Worm (Caenorhabditis elegans): Measurements from ENCODE around the gene pes-23.

Gene pes-23

ce11 chrX:6889374-6889773 is 11.8 kb upstream of the pes-23 start, which contains the start of gene unc-6:
Gene unc-6 (plus strand): TSS chrX:6889674.
- TF ChIP-seq tbx-11 (GFP tag; IDR thresholded peaks at IDR 0.05) = no peak
- no peak for TF ChIP-seq aly-1 (tag; optimal IDR thresholded peaks at IDR 0.05)
- no peak for TF ChIP-seq tra-4 (tag; optimal IDR thresholded peaks at IDR 0.05)
- TF ChIP-seq B0310.2 (tag; optimal IDR thresholded peaks at IDR 0.05) = no peak
- no peak for TF ChIP-seq hmg-4 (GFP tag; optimal IDR thresholded peaks at IDR 0.05)
- no peak for TF ChIP-seq tbx-37 (GFP tag; conservative IDR thresholded peaks at IDR 0.05)
- no peak for TF ChIP-seq F13C5.2 (tag; optimal IDR thresholded peaks at IDR 0.05)
- no peak for TF ChIP-seq ama-1 (optimal IDR thresholded peaks at IDR 0.05)
- TF ChIP-seq flt-1 (GFP tag; IDR thresholded peaks at IDR 0.05) = no peak
- TF ChIP-seq scrt-1 (GFP tag; IDR thresholded peaks at IDR 0.05) = no peak
- no peak for TF ChIP-seq pes-1 (GFP tag; IDR thresholded peaks at IDR 0.05)
- no peak for TF ChIP-seq hmbx-1 (tag; optimal IDR thresholded peaks at IDR 0.05)
- no peak for TF ChIP-seq sea-1 (GFP tag; conservative IDR thresholded peaks at IDR 0.05)
- no peak for TF ChIP-seq ceh-36 (tag; optimal IDR thresholded peaks at IDR 0.05)

DNA sequence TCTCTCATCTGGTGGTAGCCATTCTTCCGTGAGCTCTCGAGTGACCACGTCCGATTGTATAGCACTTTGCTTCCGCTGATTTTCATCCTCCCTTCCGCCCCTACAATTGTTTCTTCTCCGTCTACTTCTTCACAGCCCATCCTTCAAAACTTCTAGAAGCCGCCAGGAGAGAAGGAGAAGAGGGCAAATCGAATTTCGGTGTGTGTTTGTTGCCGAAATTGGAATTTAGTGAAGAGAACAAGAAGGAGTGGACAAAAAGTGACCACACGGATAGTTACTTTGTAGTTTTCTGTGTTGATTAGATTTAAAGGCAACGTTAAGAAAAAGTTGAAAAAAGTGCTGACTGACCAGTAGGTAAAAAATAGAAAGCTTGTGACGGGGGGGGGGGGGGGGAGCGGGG is 8.1 kb upstream of the pes-23 start:
- no peak for TF ChIP-seq hmbx-1 (tag; optimal IDR thresholded peaks at IDR 0.05)
- no peak for TF ChIP-seq hmg-4 (GFP tag; optimal IDR thresholded peaks at IDR 0.05)
- no peak for TF ChIP-seq scrt-1 (GFP tag; IDR thresholded peaks at IDR 0.05)
- no peak for TF ChIP-seq ceh-36 (tag; optimal IDR thresholded peaks at IDR 0.05)
- TF ChIP-seq aly-1 (tag; optimal IDR thresholded peaks at IDR 0.05) = no peak
- no peak for TF ChIP-seq tra-4 (tag; optimal IDR thresholded peaks at IDR 0.05)
- TF ChIP-seq pes-1 (GFP tag; IDR thresholded peaks at IDR 0.05) = no peak
- no peak for TF ChIP-seq ceh-13 (GFP tag; optimal IDR thresholded peaks at IDR 0.05)
- TF ChIP-seq tbx-11 (GFP tag; IDR thresholded peaks at IDR 0.05) = no peak
- TF ChIP-seq flt-1 (GFP tag; IDR thresholded peaks at IDR 0.05) = no peak
- TF ChIP-seq ets-7 (tag; optimal IDR thresholded peaks at IDR 0.05) = no peak

ce11 chrX:6894104-6894503 is 7.1 kb upstream of the pes-23 start:
- TF ChIP-seq ets-7 (tag; optimal IDR thresholded peaks at IDR 0.05) = no peak
- TF ChIP-seq tra-4 (tag; optimal IDR thresholded peaks at IDR 0.05) = no peak
- no peak for TF ChIP-seq pes-1 (GFP tag; IDR thresholded peaks at IDR 0.05)
- no peak for TF ChIP-seq ceh-36 (tag; optimal IDR thresholded peaks at IDR 0.05)
- no peak for TF ChIP-seq aly-1 (tag; optimal IDR thresholded peaks at IDR 0.05)
- no peak for TF ChIP-seq sea-1 (GFP tag; conservative IDR thresholded peaks at IDR 0.05)
- TF ChIP-seq tbx-11 (GFP tag; IDR thresholded peaks at IDR 0.05) = no peak
- TF ChIP-seq hmg-4 (GFP tag; optimal IDR thresholded peaks at IDR 0.05) = no peak
- TF ChIP-seq hnd-1 (tag; optimal IDR thresholded peaks at IDR 0.05) = no peak
- no peak for TF ChIP-seq F13C5.2 (tag; optimal IDR thresholded peaks at IDR 0.05)
- TF ChIP-seq B0310.2 (tag; optimal IDR thresholded peaks at IDR 0.05) = no peak
- no peak for TF ChIP-seq flt-1 (GFP tag; IDR thresholded peaks at IDR 0.05)
- no peak for TF ChIP-seq ceh-13 (GFP tag; optimal IDR thresholded peaks at IDR 0.05)
- TF ChIP-seq scrt-1 (GFP tag; IDR thresholded peaks at IDR 0.05) = no peak
- TF ChIP-seq ama-1 (optimal IDR thresholded peaks at IDR 0.05) = no peak
- TF ChIP-seq hmbx-1 (tag; optimal IDR thresholded peaks at IDR 0.05) = no peak
- TF ChIP-seq tbx-37 (GFP tag; conservative IDR thresholded peaks at IDR 0.05) = no peak

DNA sequence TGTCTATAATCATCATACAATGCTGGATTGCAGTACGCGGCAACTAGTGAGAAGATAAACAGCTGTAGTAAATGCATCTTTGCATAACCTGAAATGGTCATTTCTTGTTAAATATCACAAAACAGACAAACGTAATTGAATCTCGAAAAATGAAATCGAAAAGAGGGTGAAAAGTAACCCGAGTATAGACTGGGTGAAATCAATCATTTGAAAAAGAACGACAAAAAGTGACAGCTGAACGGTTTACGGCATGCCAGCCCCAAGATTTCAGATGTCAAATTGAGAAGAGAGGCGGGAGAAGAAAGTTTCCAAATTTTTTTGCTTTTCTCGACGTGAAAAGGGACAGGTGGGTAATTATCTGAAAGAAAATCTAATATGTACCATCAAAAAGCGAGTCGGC is 1.3 kb upstream of the pes-23 start, which contains the start of gene F14B8.4:
F14B8.4 (minus strand) TSS at position 101 of the 400 bp plus-strand sequence.
- no peak for TF ChIP-seq B0310.2 (tag; optimal IDR thresholded peaks at IDR 0.05)
- TF ChIP-seq ets-7 (tag; optimal IDR thresholded peaks at IDR 0.05) = no peak
- TF ChIP-seq tbx-11 (GFP tag; IDR thresholded peaks at IDR 0.05) = no peak

DNA sequence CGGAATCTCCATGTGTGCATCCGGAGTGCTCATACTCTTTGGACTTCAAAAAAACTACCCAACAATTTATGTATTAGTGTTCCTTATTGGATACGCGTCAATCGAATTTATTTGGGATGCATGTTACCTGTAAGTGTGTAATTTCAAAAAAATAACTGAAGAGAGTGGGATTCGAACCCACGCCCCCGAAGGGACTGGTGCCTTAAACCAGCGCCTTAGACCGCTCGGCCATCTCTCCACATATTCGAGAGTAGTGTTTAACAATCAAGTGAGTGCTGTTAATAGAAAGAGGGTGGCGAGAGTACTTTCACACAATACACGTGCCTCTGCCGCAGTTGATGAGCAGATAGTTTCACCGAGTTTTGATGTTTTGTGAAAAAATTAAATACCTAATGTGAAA is 1.8 kb downstream of the pes-23 start:
- TF ChIP-seq ets-7 (tag; optimal IDR thresholded peaks at IDR 0.05) (peak; percentile 5), ceh-36 (tag; optimal IDR thresholded peaks at IDR 0.05) (peak; percentile 49), pes-1 (GFP tag; IDR thresholded peaks at IDR 0.05) (peak; percentile 86), flt-1 (GFP tag; IDR thresholded peaks at IDR 0.05) (peak; percentile 71), ceh-13 (GFP tag; optimal IDR thresholded peaks at IDR 0.05) (peak; percentile 54), tbx-11 (GFP tag; IDR thresholded peaks at IDR 0.05) (peak; percentile 83), scrt-1 (GFP tag; IDR thresholded peaks at IDR 0.05) (peak; percentile 84; the same call in 1 of the 2 replicates), sea-1 (GFP tag; conservative IDR thresholded peaks at IDR 0.05) (peak; percentile 76; the same call in 1 of the 2 replicates), hnd-1 (tag; optimal IDR thresholded peaks at IDR 0.05) (peak; percentile 67), F13C5.2 (tag; optimal IDR thresholded peaks at IDR 0.05) (peak; percentile 61), hmbx-1 (tag; optimal IDR thresholded peaks at IDR 0.05) (no peak), aly-1 (tag; optimal IDR thresholded peaks at IDR 0.05) (peak; percentile 76), tra-4 (tag; optimal IDR thresholded peaks at IDR 0.05) (no peak), B0310.2 (tag; optimal IDR thresholded peaks at IDR 0.05) (no peak), ama-1 (optimal IDR thresholded peaks at IDR 0.05) (no peak), hmg-4 (GFP tag; optimal IDR thresholded peaks at IDR 0.05) (peak; percentile 76), tbx-37 (GFP tag; conservative IDR thresholded peaks at IDR 0.05) (peak; percentile 80)

DNA sequence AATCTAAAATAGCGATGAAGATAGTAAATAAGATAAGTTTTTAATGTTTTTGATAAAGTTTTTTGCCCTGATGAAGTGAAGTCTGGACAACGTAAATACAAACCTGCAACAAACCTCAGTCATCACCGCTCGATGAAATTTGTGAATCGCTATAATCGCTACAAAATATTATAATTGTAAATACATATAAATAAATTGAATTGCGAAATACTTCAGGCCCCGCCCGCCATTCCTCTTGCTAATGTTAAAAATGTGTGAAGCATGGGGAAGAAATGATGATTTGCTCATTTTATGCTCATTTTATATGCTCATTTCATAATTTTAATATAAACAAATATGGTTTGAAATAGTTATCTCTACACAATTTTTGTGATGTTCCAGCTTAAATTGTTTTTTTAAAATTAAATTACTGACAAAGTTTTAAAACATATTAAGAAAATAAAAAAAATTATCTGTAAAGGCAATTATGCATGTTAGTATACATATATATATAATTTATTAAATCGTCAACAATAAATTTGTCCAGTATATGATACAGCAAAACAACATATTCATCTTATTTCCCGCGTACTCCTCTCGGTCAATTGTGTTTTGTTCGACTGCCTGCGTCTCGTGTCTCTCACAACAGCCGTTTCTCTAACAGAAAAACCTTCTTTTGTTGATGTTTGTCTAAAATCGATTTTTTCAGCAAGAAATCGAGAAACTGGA is 3.0 kb downstream of the pes-23 start, which contains the start of gene sid-5:
sid-5 (plus strand) TSS at position 658 of the 708 bp plus-strand sequence.
- TF ChIP-seq ceh-13 (GFP tag; optimal IDR thresholded peaks at IDR 0.05) = no peak
- no peak for TF ChIP-seq tra-4 (tag; optimal IDR thresholded peaks at IDR 0.05)
- no peak for TF ChIP-seq F13C5.2 (tag; optimal IDR thresholded peaks at IDR 0.05)
- TF ChIP-seq hmbx-1 (tag; optimal IDR thresholded peaks at IDR 0.05) = no peak
- no peak for TF ChIP-seq hnd-1 (tag; optimal IDR thresholded peaks at IDR 0.05)
- TF ChIP-seq tbx-11 (GFP tag; IDR thresholded peaks at IDR 0.05) = no peak

- TF ChIP-seq hmbx-1 (tag; optimal IDR thresholded peaks at IDR 0.05) (no peak), pes-1 (GFP tag; IDR thresholded peaks at IDR 0.05) (no peak), scrt-1 (GFP tag; IDR thresholded peaks at IDR 0.05) (no peak), tbx-37 (GFP tag; conservative IDR thresholded peaks at IDR 0.05) (no peak), F13C5.2 (tag; optimal IDR thresholded peaks at IDR 0.05) (no peak), ceh-36 (tag; optimal IDR thresholded peaks at IDR 0.05) (no peak), ama-1 (optimal IDR thresholded peaks at IDR 0.05) (no peak)
Measured at ce11 chrX:6905581-6905980, 4.4 kb downstream of the pes-23 start.
